Worm (Caenorhabditis elegans) whole organism, L2 larva: ENCODE data around the gene F32D8.3.

Experiments
- alr-1 ChIP-seq: fragments of 150-350 bp; optimal IDR thresholded peaks from 2 replicates; lab custom pipeline; 2014; ENCODE audit warnings: missing biosample characterization, missing genetic modification characterization
- aly-2 ChIP-seq: fragments of 150-350 bp; optimal IDR thresholded peaks from 2 replicates; lab custom pipeline; 2014; ENCODE audit warnings: missing biosample characterization, missing genetic modification characterization
- gmeb-1 ChIP-seq: fragments of 150-350 bp; optimal IDR thresholded peaks from 2 replicates; lab custom pipeline; 2014; ENCODE audit warnings: missing biosample characterization, missing genetic modification characterization
- mdl-1 ChIP-seq, 2 experiments: fragments of 150-350 bp in 1 of 2; sonication (generic microtip) in 1 of 2; optimal IDR thresholded peaks; 2 replicates each; lab custom pipeline; 2017; ENCODE audit warnings: missing biosample characterization in 2 of 2, missing genetic modification characterization in 2 of 2
- nhr-23 ChIP-seq: fragments of 150-350 bp; optimal IDR thresholded peaks from 2 replicates; lab custom pipeline; 2014; ENCODE audit warnings: missing biosample characterization, missing genetic modification reagents, missing genetic modification characterization
- nhr-237 ChIP-seq: fragments of 150-350 bp; optimal IDR thresholded peaks from 2 replicates; lab custom pipeline; 2014; ENCODE audit warnings: missing biosample characterization, missing genetic modification characterization

DNA sequence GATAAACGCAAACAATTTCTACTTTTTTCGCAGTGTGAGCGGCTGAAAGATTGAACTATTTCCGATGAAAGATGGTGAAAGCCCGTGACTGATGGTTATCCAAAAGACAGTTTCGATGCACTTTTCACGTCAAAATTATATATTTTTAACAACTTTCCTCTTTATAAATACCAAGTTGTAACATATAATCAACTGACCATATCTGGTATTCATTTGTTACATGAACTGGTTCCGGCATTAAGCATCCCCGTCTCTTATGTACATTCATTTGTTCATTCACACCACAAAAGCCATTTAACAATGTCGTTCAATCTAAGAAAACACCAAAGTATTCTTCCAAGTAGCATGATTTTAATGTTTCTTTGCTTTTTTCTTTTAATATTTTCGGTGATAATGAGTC lies 3.2 kb upstream of the F32D8.3 start, which contains the start of gene F32D8.2:
- no peak for TF ChIP-seq nhr-237 (tag; lab: Kevin White, UChicago)
- TF ChIP-seq alr-1 (tag; lab: Kevin White, UChicago), result no peak
- no peak for TF ChIP-seq gmeb-1 (tag; lab: Kevin White, UChicago)
- TF ChIP-seq nhr-23 (tag; lab: Kevin White, UChicago), result no peak
- TF ChIP-seq aly-2 (tag; lab: Kevin White, UChicago), result no peak
- TF ChIP-seq mdl-1 (tag; optimal IDR thresholded peaks at IDR 0.05; lab: Kevin White, UChicago), result no peak
